Fruit fly (Drosophila melanogaster) whole organism, embryonic: ENCODE measurements around the gene y.

Experiments used
- Abd-B ChIP-seq: fragments of 200-800 bp; sonication (Bioruptor generic); optimal IDR thresholded peaks from 2 replicates; lab custom pipeline; 2018; ENCODE audit warnings: missing biosample characterization, mild to moderate bottlenecking, missing genetic modification characterization, moderate library complexity
- Asciz ChIP-seq: fragments of 200-800 bp; sonication (Bioruptor generic); optimal IDR thresholded peaks from 2 replicates; lab custom pipeline; 2017; ENCODE audit warnings: missing biosample characterization, mild to moderate bottlenecking, missing genetic modification characterization, missing genetic modification reagents
- CG10565 ChIP-seq: fragments of 200-800 bp; sonication (Bioruptor generic); optimal IDR thresholded peaks from 3 replicates; lab custom pipeline; 2016; ENCODE audit warnings: missing biosample characterization, mild to moderate bottlenecking, missing genetic modification characterization
- CG12071 ChIP-seq: fragments of 200-800 bp; sonication (Bioruptor generic); optimal IDR thresholded peaks from 3 replicates; lab custom pipeline; 2018; ENCODE audit warnings: missing biosample characterization, mild to moderate bottlenecking, missing genetic modification characterization
- CG12104 ChIP-seq: fragments of 200-800 bp; sonication (Bioruptor generic); optimal IDR thresholded peaks from 3 replicates; lab custom pipeline; 2016; ENCODE audit warnings: missing biosample characterization, missing genetic modification characterization
- CG1233 ChIP-seq: fragments of 200-800 bp; sonication (Bioruptor generic); optimal IDR thresholded peaks from 4 replicates; lab custom pipeline; 2018; ENCODE audit warnings: missing biosample characterization, mild to moderate bottlenecking, missing genetic modification characterization
- CG14710 ChIP-seq: fragments of 200-800 bp; sonication (Bioruptor generic); optimal IDR thresholded peaks from 3 replicates; lab custom pipeline; 2019; ENCODE audit warnings: missing biosample characterization, mild to moderate bottlenecking, missing genetic modification characterization, moderate library complexity
- CG16863 ChIP-seq: fragments of 200-800 bp; sonication (Bioruptor generic); optimal IDR thresholded peaks from 3 replicates; lab custom pipeline; 2016; ENCODE audit warnings: missing biosample characterization, missing genetic modification characterization
- CG17361 ChIP-seq: fragments of 200-800 bp; sonication (Bioruptor generic); IDR thresholded peaks from 3 replicates; pipeline ENCODE4 v1.3.6; 2022; ENCODE audit warnings: missing biosample characterization, missing genetic modification characterization
- CG32532 ChIP-seq: fragments of 200-800 bp; sonication (Bioruptor generic); IDR thresholded peaks from 2 replicates; pipeline ENCODE4 v1.3.6; 2022; ENCODE audit warnings: missing biosample characterization, missing genetic modification characterization
- CG33213 ChIP-seq: fragments of 200-800 bp; sonication (Bioruptor generic); optimal IDR thresholded peaks from 3 replicates; lab custom pipeline; 2016; ENCODE audit warnings: missing biosample characterization, missing genetic modification characterization
- CG3995 ChIP-seq: fragments of 200-800 bp; sonication (Bioruptor generic); optimal IDR thresholded peaks from 3 replicates; lab custom pipeline; 2016; ENCODE audit warnings: missing biosample characterization, missing genetic modification characterization
- CG4360 ChIP-seq: fragments of 200-800 bp; sonication (Bioruptor generic); IDR thresholded peaks from 2 replicates; pipeline ENCODE4 v1.3.6; 2022; ENCODE audit warnings: missing biosample characterization, missing genetic modification characterization
- CG4617 ChIP-seq: fragments of 200-800 bp; sonication (Bioruptor generic); optimal IDR thresholded peaks from 3 replicates; lab custom pipeline; 2016; ENCODE audit warnings: missing biosample characterization, missing genetic modification characterization, borderline replicate concordance
- CG7556 ChIP-seq: fragments of 200-800 bp; sonication (Bioruptor generic); optimal IDR thresholded peaks from 2 replicates; lab custom pipeline; 2017; ENCODE audit warnings: missing biosample characterization, mild to moderate bottlenecking, missing genetic modification characterization
- CG7928 ChIP-seq: fragments of 200-800 bp; sonication (Bioruptor generic); optimal IDR thresholded peaks from 2 replicates; lab custom pipeline; 2017; ENCODE audit warnings: missing biosample characterization, mild to moderate bottlenecking, missing genetic modification characterization
- CG8765 ChIP-seq: fragments of 200-800 bp; sonication (Bioruptor generic); IDR thresholded peaks from 2 replicates; pipeline ENCODE4 v1.3.6; 2022; ENCODE audit warnings: missing biosample characterization, missing genetic modification characterization
- CG9876 ChIP-seq: fragments of 200-800 bp; sonication (Bioruptor generic); optimal IDR thresholded peaks from 2 replicates; lab custom pipeline; 2016; ENCODE audit warnings: missing biosample characterization, missing genetic modification characterization
- CG9932 ChIP-seq: fragments of 200-800 bp; sonication (Bioruptor generic); IDR thresholded peaks from 2 replicates; pipeline ENCODE4 v1.3.6; 2022; ENCODE audit warnings: missing biosample characterization, missing genetic modification characterization
- D ChIP-seq, 2 experiments: fragments of 200-800 bp in 1 of 2; fragments of >200 bp in 1 of 2; sonication (Bioruptor generic) in 1 of 2; optimal IDR thresholded peaks; 2 replicates in 1 of 2; 3 replicates in 1 of 2; lab custom pipeline; 2017; ENCODE audit warnings: mild to moderate bottlenecking in 1 of 2, missing biosample characterization in 1 of 2, missing genetic modification characterization in 1 of 2, missing genetic modification reagents in 1 of 2
- Dbx ChIP-seq: fragments of 200-800 bp; sonication (Bioruptor generic); IDR thresholded peaks from 3 replicates; pipeline ENCODE4 v1.3.6; 2022; ENCODE audit warnings: missing biosample characterization, missing genetic modification characterization
- Dip2 ChIP-seq: fragments of 200-800 bp; sonication (Bioruptor generic); IDR thresholded peaks from 2 replicates; pipeline ENCODE4 v1.3.6; 2022; ENCODE audit warnings: missing biosample characterization, missing genetic modification characterization
- Eip74EF ChIP-seq, 2 experiments: fragments of 200-800 bp in 1 of 2; fragments of >200 bp in 1 of 2; sonication (Bioruptor generic) in 1 of 2; optimal IDR thresholded peaks; 2 replicates each; lab custom pipeline; 2017 to 2019; ENCODE audit warnings: missing biosample characterization in 2 of 2, missing genetic modification characterization in 2 of 2, mild to moderate bottlenecking in 1 of 2, moderate library complexity in 1 of 2
- Ets65A ChIP-seq: fragments of 200-800 bp; sonication (Bioruptor generic); peaks from one replicate; lab custom pipeline; 2016; ENCODE audit warnings: missing biosample characterization, missing genetic modification characterization
- H15 ChIP-seq: fragments of 200-800 bp; sonication (Bioruptor generic); IDR thresholded peaks from 3 replicates; pipeline ENCODE4 v1.3.6; 2022; ENCODE audit warnings: missing biosample characterization, missing genetic modification characterization
- Mad ChIP-seq: fragments of 200-800 bp; sonication (Bioruptor generic); optimal IDR thresholded peaks from 2 replicates; lab custom pipeline; 2016; ENCODE audit warnings: missing biosample characterization, missing genetic modification characterization
- Oaz ChIP-seq: fragments of 200-800 bp; sonication (Bioruptor generic); IDR thresholded peaks from 2 replicates; pipeline ENCODE4 v1.3.6; 2022; ENCODE audit warnings: missing biosample characterization, missing genetic modification characterization
- Tbp ChIP-seq: fragments of >200 bp; optimal IDR thresholded peaks from 2 replicates; lab custom pipeline; 2018; ENCODE audit warnings: missing biosample characterization, missing genetic modification characterization
- Trl ChIP-seq, 3 experiments: fragments of >200 bp in 2 of 3; fragments of 200-800 bp in 1 of 3; sonication (Bioruptor generic) in 1 of 3; optimal IDR thresholded peaks; 2 replicates in 1 of 3; 3 replicates in 2 of 3; lab custom pipeline; 2016 to 2017; ENCODE audit warnings: missing biosample characterization in 1 of 3, missing genetic modification characterization in 1 of 3
- amos ChIP-seq: fragments of 200-800 bp; sonication (Bioruptor generic); IDR thresholded peaks from 2 replicates; pipeline ENCODE4 v1.3.6; 2022; ENCODE audit warnings: missing biosample characterization, missing genetic modification characterization; ENCODE audit not compliant: partially characterized antibody
- ash1 ChIP-seq: fragments of 200-800 bp; sonication (Bioruptor generic); optimal IDR thresholded peaks from 2 replicates; lab custom pipeline; 2018; ENCODE audit warnings: missing biosample characterization, mild to moderate bottlenecking, missing genetic modification characterization
- br ChIP-seq: fragments of >200 bp; optimal IDR thresholded peaks from 2 replicates; lab custom pipeline; 2017
- caup ChIP-seq: fragments of 200-800 bp; sonication (Bioruptor generic); optimal IDR thresholded peaks from 3 replicates; lab custom pipeline; 2017; ENCODE audit warnings: missing biosample characterization, mild to moderate bottlenecking, missing genetic modification characterization, moderate library complexity; ENCODE audit not compliant: severe bottlenecking
- chif ChIP-seq, 2 experiments: fragments of 200-800 bp; sonication (Bioruptor generic); optimal IDR thresholded peaks; 3 replicates each; lab custom pipeline; 2016; ENCODE audit warnings: missing biosample characterization in 2 of 2, missing genetic modification characterization in 2 of 2
- chn ChIP-seq: fragments of 200-800 bp; sonication (Bioruptor generic); optimal IDR thresholded peaks from 2 replicates; lab custom pipeline; 2016; ENCODE audit warnings: missing biosample characterization, missing genetic modification characterization
- corto ChIP-seq: fragments of 200-800 bp; sonication (Bioruptor generic); optimal IDR thresholded peaks from 2 replicates; lab custom pipeline; 2016; ENCODE audit warnings: missing biosample characterization, mild to moderate bottlenecking, missing genetic modification characterization, moderate library complexity
- crp ChIP-seq, 2 experiments: fragments of 200-800 bp; sonication (Bioruptor generic); optimal IDR thresholded peaks; 2 replicates in 1 of 2; 3 replicates in 1 of 2; lab custom pipeline; 2017; ENCODE audit warnings: missing biosample characterization in 2 of 2, missing genetic modification characterization in 2 of 2, mild to moderate bottlenecking in 1 of 2, moderate library complexity in 1 of 2
- dan ChIP-seq: fragments of 200-800 bp; sonication (Bioruptor generic); IDR thresholded peaks from 2 replicates; pipeline ENCODE4 v1.3.6; 2022; ENCODE audit warnings: missing biosample characterization, missing genetic modification characterization
- ems ChIP-seq: fragments of 200-800 bp; sonication (Bioruptor generic); optimal IDR thresholded peaks from 3 replicates; lab custom pipeline; 2016; ENCODE audit warnings: missing biosample characterization, missing genetic modification characterization
- eve ChIP-seq, 2 experiments: fragments of >200 bp; optimal IDR thresholded peaks; 2 replicates each; lab custom pipeline; 2017; ENCODE audit warnings: missing biosample characterization in 2 of 2, missing genetic modification characterization in 2 of 2
- ftz-f1 ChIP-seq: fragments of 200-800 bp; sonication (Bioruptor generic); optimal IDR thresholded peaks from 2 replicates; lab custom pipeline; 2016; ENCODE audit warnings: missing biosample characterization, missing genetic modification characterization
- her ChIP-seq: fragments of 200-800 bp; sonication (Bioruptor generic); optimal IDR thresholded peaks from 2 replicates; lab custom pipeline; 2016; ENCODE audit warnings: missing biosample characterization, missing genetic modification characterization
- inv ChIP-seq: fragments of 200-800 bp; sonication (Bioruptor generic); IDR thresholded peaks from 2 replicates; pipeline ENCODE4 v1.3.6; 2022; ENCODE audit warnings: missing biosample characterization, missing genetic modification characterization; ENCODE audit not compliant: partially characterized antibody
- jing ChIP-seq: fragments of 200-800 bp; sonication (Bioruptor generic); optimal IDR thresholded peaks from 2 replicates; lab custom pipeline; 2018; ENCODE audit warnings: missing biosample characterization, mild to moderate bottlenecking, missing genetic modification characterization
- kay ChIP-seq: fragments of 200-800 bp; sonication (Bioruptor generic); optimal IDR thresholded peaks from 2 replicates; lab custom pipeline; 2016; ENCODE audit warnings: missing biosample characterization, missing genetic modification characterization
- pho ChIP-seq: fragments of 200-800 bp; sonication (Bioruptor generic); optimal IDR thresholded peaks from 2 replicates; lab custom pipeline; 2016; ENCODE audit warnings: missing biosample characterization, missing genetic modification characterization
- toy ChIP-seq: fragments of 200-800 bp; sonication (Bioruptor generic); IDR thresholded peaks from 2 replicates; pipeline ENCODE4 v1.3.6; 2022; ENCODE audit warnings: missing biosample characterization, missing genetic modification characterization
- unc-4 ChIP-seq: fragments of 200-800 bp; sonication (Bioruptor generic); IDR thresholded peaks from 2 replicates; pipeline ENCODE4 v1.3.6; 2022; ENCODE audit warnings: missing biosample characterization, missing genetic modification characterization; ENCODE audit not compliant: partially characterized antibody
- wek ChIP-seq: fragments of 200-800 bp; sonication (Bioruptor generic); optimal IDR thresholded peaks from 3 replicates; lab custom pipeline; 2018; ENCODE audit warnings: missing biosample characterization, mild to moderate bottlenecking, missing genetic modification characterization, moderate library complexity
- wor ChIP-seq: fragments of 200-800 bp; sonication (Bioruptor generic); IDR thresholded peaks from 2 replicates; pipeline ENCODE4 v1.3.6; 2022; ENCODE audit warnings: missing biosample characterization, missing genetic modification characterization

y gene

DNA sequence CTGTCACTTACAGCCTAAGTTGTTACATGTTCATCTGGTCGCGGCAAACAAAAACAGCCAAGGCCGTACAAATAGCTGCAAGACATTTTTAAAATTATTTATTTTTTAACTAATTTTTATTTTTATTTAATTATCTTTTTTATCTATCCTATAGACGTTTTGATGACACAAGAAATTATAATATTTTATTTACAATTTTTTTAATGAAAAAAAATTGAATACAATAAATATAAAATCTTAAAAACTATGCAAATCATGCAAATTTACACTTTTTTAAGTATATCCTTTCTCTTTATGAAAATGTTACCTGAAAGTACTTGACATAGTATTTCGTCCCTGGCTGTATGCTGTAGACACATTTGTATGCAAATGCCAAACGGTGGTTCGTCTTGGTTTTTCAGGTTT lies 18.2 kb upstream of the y start (continued):
- TF ChIP-seq br (lab: Kevin White, UChicago) = no peak
- no peak for TF ChIP-seq dan (GFP tag; lab: Robert Waterston, UW)
- TF ChIP-seq CG4617 (GFP tag; lab: Kevin White, UChicago) = no peak
- no peak for TF ChIP-seq CG33213 (GFP tag; lab: Kevin White, UChicago)
- no peak for TF ChIP-seq toy (GFP tag; lab: Robert Waterston, UW)
- TF ChIP-seq ems (GFP tag; lab: Kevin White, UChicago) = no peak
- no peak for TF ChIP-seq Oaz (GFP tag; lab: Robert Waterston, UW)
- no peak for TF ChIP-seq corto (GFP tag; lab: Kevin White, UChicago)
- no peak for TF ChIP-seq CG9876
- no peak for TF ChIP-seq CG7928
- no peak for TF ChIP-seq CG3995 (GFP tag; lab: Kevin White, UChicago)
- TF ChIP-seq Mad (GFP tag; lab: Kevin White, UChicago) = no peak
- peak; percentile 80 for TF ChIP-seq CG14710 (tag; lab: Kevin White, UChicago)
- no peak for TF ChIP-seq Dip2 (GFP tag; lab: Robert Waterston, UW)
- TF ChIP-seq wek (GFP tag; lab: Kevin White, UChicago) = no peak
- TF ChIP-seq crp (GFP tag; optimal IDR thresholded peaks at IDR 0.05; lab: Kevin White, UChicago) = no peak
- TF ChIP-seq Tbp = no peak
- TF ChIP-seq caup = peak; percentile 55
- peak; percentile 61 for TF ChIP-seq CG12104 (GFP tag; lab: Kevin White, UChicago)
- no peak for TF ChIP-seq pho (GFP tag; lab: Kevin White, UChicago)
- TF ChIP-seq CG16863 = no peak
- 0 out of 3 replicates have a peak, but pooled peaks have one; percentile 31 for TF ChIP-seq H15 (GFP tag; lab: Robert Waterston, UW)
- no peak for TF ChIP-seq D (optimal IDR thresholded peaks at IDR 0.05; lab: Kevin White, UChicago)
- TF ChIP-seq D (GFP tag; optimal IDR thresholded peaks at IDR 0.05; lab: Kevin White, UChicago) = peak; percentile 70
- TF ChIP-seq CG1233 (GFP tag; lab: Kevin White, UChicago) = peak; percentile 68
- no peak for TF ChIP-seq CG12071 (GFP tag; lab: Kevin White, UChicago)
- TF ChIP-seq CG17361 (GFP tag; lab: Robert Waterston, UW) = peak; percentile 90
- TF ChIP-seq CG32532 (GFP tag; lab: Robert Waterston, UW) = peak; percentile 70; the same call in 1 of the 2 replicates
- TF ChIP-seq CG7556 = peak; percentile 77
- peak; percentile 47; the same call in 1 of the 2 replicates for TF ChIP-seq CG9932 (GFP tag; lab: Robert Waterston, UW)
- TF ChIP-seq Asciz = peak; percentile 73
- TF ChIP-seq ash1 (GFP tag; lab: Kevin White, UChicago) = no peak
- peak in 1 of 2 experiments; percentile 80 for TF ChIP-seq Eip74EF (GFP tag; optimal IDR thresholded peaks at IDR 0.05; lab: Kevin White, UChicago)
- TF ChIP-seq wor (GFP tag; lab: Robert Waterston, UW) = no peak; the same call in 1 of the 2 replicates
- no peak for TF ChIP-seq CG10565 (GFP tag; lab: Kevin White, UChicago)
- no peak for TF ChIP-seq Trl (optimal IDR thresholded peaks at IDR 0.05; lab: Kevin White, UChicago)
- TF ChIP-seq Trl (GFP tag; optimal IDR thresholded peaks at IDR 0.05; lab: Kevin White, UChicago) = no peak
- peak; percentile 1 for TF ChIP-seq kay (GFP tag; lab: Kevin White, UChicago)
- no peak for TF ChIP-seq inv (GFP tag; lab: Robert Waterston, UW)
- TF ChIP-seq CG4360 (GFP tag; lab: Robert Waterston, UW) = no peak
- TF ChIP-seq chif (GFP tag; optimal IDR thresholded peaks at IDR 0.05; lab: Kevin White, UChicago) = no peak
- TF ChIP-seq Abd-B (GFP tag; lab: Kevin White, UChicago) = peak; percentile 58
- TF ChIP-seq jing (GFP tag; lab: Kevin White, UChicago) = no peak
- no peak for TF ChIP-seq chn (GFP tag; lab: Kevin White, UChicago)
- no peak for TF ChIP-seq eve (GFP tag; optimal IDR thresholded peaks at IDR 0.05; lab: Kevin White, UChicago)
- TF ChIP-seq unc-4 (GFP tag; lab: Robert Waterston, UW) = no peak
- TF ChIP-seq Ets65A (GFP tag; lab: Kevin White, UChicago) = no peak
- TF ChIP-seq her = no peak
- no peak for TF ChIP-seq CG8765 (GFP tag; lab: Robert Waterston, UW)
- TF ChIP-seq ftz-f1 = no peak
- no peak for TF ChIP-seq amos (GFP tag; lab: Robert Waterston, UW)
- TF ChIP-seq Dbx = 0 out of 3 replicates have a peak, but pooled peaks have one; percentile 20
